Worm (Caenorhabditis elegans): ENCODE results near the gene C14A11.5.

The C14A11.5 gene

ce11 chrX:2852388-2852908, 45.1 kb upstream of the C14A11.5 start, which contains the start of gene kin-29 (continued):
- peak; percentile 64 for TF ChIP-seq ztf-16 (tag; optimal IDR thresholded peaks at IDR 0.05)
- peak; percentile 45 for TF ChIP-seq pha-2 (tag; optimal IDR thresholded peaks at IDR 0.05)
- peak; percentile 20 for TF ChIP-seq zip-5 (tag; optimal IDR thresholded peaks at IDR 0.05)
- TF ChIP-seq Y22D7AL.16 (tag; optimal IDR thresholded peaks at IDR 0.05) = no peak
- peak; percentile 60 for TF ChIP-seq fkh-10 (GFP tag; optimal IDR thresholded peaks at IDR 0.05)
- no peak for TF ChIP-seq ama-1 (optimal IDR thresholded peaks at IDR 0.05)
- TF ChIP-seq nhr-11 (tag; optimal IDR thresholded peaks at IDR 0.05) = no peak
- no peak for TF ChIP-seq odd-2 (tag; optimal IDR thresholded peaks at IDR 0.05)
- TF ChIP-seq sox-4 (tag; optimal IDR thresholded peaks at IDR 0.05) = peak; percentile 68
- TF ChIP-seq lim-6 (tag; optimal IDR thresholded peaks at IDR 0.05) = peak; percentile 45
- no peak for TF ChIP-seq ceh-24 (tag; optimal IDR thresholded peaks at IDR 0.05)
- TF ChIP-seq eyg-1 (tag; optimal IDR thresholded peaks at IDR 0.05) = peak; percentile 19
- TF ChIP-seq che-1 (tag; optimal IDR thresholded peaks at IDR 0.05) = peak; percentile 44
- peak; percentile 78 for TF ChIP-seq hlh-6 (tag; optimal IDR thresholded peaks at IDR 0.05)
- peak; percentile 86 for TF ChIP-seq ref-2 (tag; optimal IDR thresholded peaks at IDR 0.05)
- TF ChIP-seq madf-2 (tag; optimal IDR thresholded peaks at IDR 0.05) = peak; percentile 57
- no peak for TF ChIP-seq hlh-15 (tag; optimal IDR thresholded peaks at IDR 0.05)
- TF ChIP-seq npax-4 (tag; optimal IDR thresholded peaks at IDR 0.05) = peak; percentile 3
- TF ChIP-seq pax-1 (tag; optimal IDR thresholded peaks at IDR 0.05) = no peak
- TF ChIP-seq pros-1 (tag; optimal IDR thresholded peaks at IDR 0.05) = peak; percentile 85
- TF ChIP-seq unc-3 (GFP tag; conservative IDR thresholded peaks at IDR 0.05) = no peak
- TF ChIP-seq unc-3 (tag; optimal IDR thresholded peaks at IDR 0.05) = peak; percentile 53
- no peak for TF ChIP-seq ahr-1 (tag; optimal IDR thresholded peaks at IDR 0.05)
- TF ChIP-seq sox-2 (GFP tag; IDR thresholded peaks at IDR 0.05) = peak; percentile 1; the same call in 1 of the 2 replicates
- TF ChIP-seq K02D7.2 (tag; optimal IDR thresholded peaks at IDR 0.05) = no peak
- TF ChIP-seq nhr-232 (tag; optimal IDR thresholded peaks at IDR 0.05) = no peak
- TF ChIP-seq C38D4.7 (GFP tag; optimal IDR thresholded peaks at IDR 0.05) = peak; percentile 5
- TF ChIP-seq ets-4 (tag; optimal IDR thresholded peaks at IDR 0.05) = peak; percentile 61
- peak; percentile 82 for TF ChIP-seq ceh-2 (tag; optimal IDR thresholded peaks at IDR 0.05)
- no peak for TF ChIP-seq ceh-30 (tag; optimal IDR thresholded peaks at IDR 0.05)
- peak; percentile 13 for TF ChIP-seq ceh-48 (tag; optimal IDR thresholded peaks at IDR 0.05)

ce11 chrX:2843508-2843907, 36.2 kb upstream of the C14A11.5 start:
- TF ChIP-seq ama-1 (optimal IDR thresholded peaks at IDR 0.05) (no peak), T23F11.4 (GFP tag; optimal IDR thresholded peaks at IDR 0.05) (no peak), ceh-24 (tag; optimal IDR thresholded peaks at IDR 0.05) (no peak), pat-9 (tag; optimal IDR thresholded peaks at IDR 0.05) (no peak), K09A11.1 (tag; optimal IDR thresholded peaks at IDR 0.05; ENCODE audit: insufficient read depth) (no peak), che-1 (tag; optimal IDR thresholded peaks at IDR 0.05) (no peak), C08G9.2 (tag; optimal IDR thresholded peaks at IDR 0.05) (no peak), pros-1 (tag; optimal IDR thresholded peaks at IDR 0.05) (no peak), ahr-1 (tag; optimal IDR thresholded peaks at IDR 0.05) (no peak), syd-9 (tag; optimal IDR thresholded peaks at IDR 0.05) (no peak), odd-2 (tag; optimal IDR thresholded peaks at IDR 0.05) (no peak), tbx-2 (tag; optimal IDR thresholded peaks at IDR 0.05) (no peak), zip-5 (tag; optimal IDR thresholded peaks at IDR 0.05) (no peak)

- TF ChIP-seq syd-9 (tag; optimal IDR thresholded peaks at IDR 0.05) (no peak), elt-2 (tag; optimal IDR thresholded peaks at IDR 0.05) (peak; percentile 35)
These were observed 34.4 kb upstream of the C14A11.5 start for ce11 chrX:2841754-2842153.

ce11 chrX:2840287-2840686, 33.0 kb upstream of the C14A11.5 start, which contains the start of gene Y71H10B.1:
TSS of gene Y71H10B.1 (minus strand) at chrX:2840292.
- TF ChIP-seq nhr-232 (tag; optimal IDR thresholded peaks at IDR 0.05) (no peak), C38D4.7 (GFP tag; optimal IDR thresholded peaks at IDR 0.05) (no peak), che-1 (tag; optimal IDR thresholded peaks at IDR 0.05) (no peak), elt-2 (tag; optimal IDR thresholded peaks at IDR 0.05) (no peak), nhr-11 (tag; optimal IDR thresholded peaks at IDR 0.05) (no peak), C08G9.2 (tag; optimal IDR thresholded peaks at IDR 0.05) (no peak), pha-2 (tag; optimal IDR thresholded peaks at IDR 0.05) (no peak), pat-9 (tag; optimal IDR thresholded peaks at IDR 0.05) (no peak), ceh-18 (tag; optimal IDR thresholded peaks at IDR 0.05) (no peak)

Measured in whole organism, late embryonic.